Comparison of ENCODE assay signal across 1 fruit fly cellular context in the genomic region with DNA sequence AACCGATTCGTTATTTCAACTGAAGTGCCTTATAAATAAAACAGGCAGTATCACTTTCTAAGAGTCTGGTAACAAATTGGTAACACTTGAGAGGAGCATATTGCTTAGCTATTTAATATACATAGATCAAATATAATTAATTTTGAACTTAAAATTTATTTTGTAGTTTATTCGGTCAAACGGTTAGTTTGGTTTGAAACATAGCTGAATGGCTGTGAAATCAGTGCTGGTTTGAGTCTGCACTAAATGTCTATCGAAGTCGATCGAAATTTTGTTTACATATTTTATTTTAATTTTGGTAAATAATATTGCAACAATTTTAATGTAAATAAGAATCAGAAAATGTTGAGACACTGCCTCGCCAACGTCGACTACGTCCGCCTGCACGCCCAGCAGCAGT.
TF ChIP-seq lines count a peak whose summit lies in the region.

A gene (plus strand): TSS at position 228 of the 400 bp plus-strand sequence.

TF ChIP-seq in whole organism, embryonic, 481 proteins besides CTCF, POLR2A, EP300 and RAD21 (continued from another document):
- TF ChIP-seq fu2 (GFP tag; optimal IDR thresholded peaks at IDR 0.05; lab: Kevin White, UChicago), result no peak
- TF ChIP-seq HLH3B (GFP tag; IDR thresholded peaks at IDR 0.05; lab: Robert Waterston, UW), result no peak
- TF ChIP-seq MBD-R2 (GFP tag; IDR thresholded peaks at IDR 0.05; lab: Robert Waterston, UW), result peak; percentile 61; the same call in 1 of the 2 replicates
- TF ChIP-seq CG4617 (GFP tag; optimal IDR thresholded peaks at IDR 0.05; lab: Kevin White, UChicago; ENCODE audit: borderline replicate concordance), result peak; percentile 37
- TF ChIP-seq CG10209 (GFP tag; optimal IDR thresholded peaks at IDR 0.05; lab: Kevin White, UChicago), result no peak
- TF ChIP-seq CG16815 (GFP tag; optimal IDR thresholded peaks at IDR 0.05; lab: Kevin White, UChicago), result no peak
- peak; percentile 41 for TF ChIP-seq pzg (GFP tag; optimal IDR thresholded peaks at IDR 0.05; lab: Kevin White, UChicago)
- no peak for TF ChIP-seq wek (GFP tag; optimal IDR thresholded peaks at IDR 0.05; lab: Kevin White, UChicago)
- peak; percentile 3 for TF ChIP-seq phol (tag; optimal IDR thresholded peaks at IDR 0.05; lab: Kevin White, UChicago)
- TF ChIP-seq jumu (GFP tag; optimal IDR thresholded peaks at IDR 0.05; lab: Kevin White, UChicago), result no peak
- TF ChIP-seq Dad (GFP tag; optimal IDR thresholded peaks at IDR 0.05; lab: Kevin White, UChicago), result no peak
